Fruit fly (Drosophila melanogaster) whole organism, prepupa: ENCODE data around the gene CG3609.

Source experiments
- Blimp-1 ChIP-seq: fragments of 200-800 bp; sonication (Bioruptor generic); optimal IDR thresholded peaks from 3 replicates; lab custom pipeline; 2017; ENCODE audit warnings: missing biosample characterization, missing genetic modification characterization, mild to moderate bottlenecking, moderate library complexity, missing genetic modification reagents
- CG31627 ChIP-seq: fragments of 200-800 bp; sonication (Bioruptor generic); optimal IDR thresholded peaks from 3 replicates; lab custom pipeline; 2016; ENCODE audit warnings: missing biosample characterization, missing genetic modification characterization
- CG32006 ChIP-seq: fragments of 200-800 bp; sonication (Bioruptor generic); optimal IDR thresholded peaks from 3 replicates; lab custom pipeline; 2017; ENCODE audit warnings: missing biosample characterization, mild to moderate bottlenecking, missing genetic modification characterization
- CG34406 ChIP-seq: fragments of 200-800 bp; sonication (Bioruptor generic); optimal IDR thresholded peaks from 3 replicates; lab custom pipeline; 2016; ENCODE audit warnings: missing biosample characterization, missing genetic modification characterization
- CG4318 ChIP-seq: fragments of 200-800 bp; sonication (Bioruptor generic); optimal IDR thresholded peaks from 3 replicates; lab custom pipeline; 2017; ENCODE audit warnings: missing biosample characterization, mild to moderate bottlenecking, missing genetic modification characterization
- CG6276 ChIP-seq: fragments of 200-800 bp; sonication (Bioruptor generic); optimal IDR thresholded peaks from 2 replicates; lab custom pipeline; 2017; ENCODE audit warnings: missing biosample characterization, mild to moderate bottlenecking, missing genetic modification characterization
- CG6792 ChIP-seq: fragments of 200-800 bp; sonication (Bioruptor generic); optimal IDR thresholded peaks from 3 replicates; lab custom pipeline; 2016; ENCODE audit warnings: missing biosample characterization, missing genetic modification characterization
- Ets96B ChIP-seq: fragments of 200-800 bp; optimal IDR thresholded peaks from 2 replicates; lab custom pipeline; 2019; ENCODE audit warnings: missing biosample characterization, mild to moderate bottlenecking, missing genetic modification characterization, moderate library complexity
- Gug ChIP-seq: fragments of 200-800 bp; sonication (Bioruptor generic); IDR thresholded peaks from 2 replicates; pipeline ENCODE4 v1.3.6; 2022; ENCODE audit warnings: missing biosample characterization, missing genetic modification characterization
- Sox102F ChIP-seq: fragments of 200-800 bp; sonication (Bioruptor generic); optimal IDR thresholded peaks from 2 replicates; lab custom pipeline; 2016; ENCODE audit warnings: missing biosample characterization, mild to moderate bottlenecking, missing genetic modification characterization
- Sox14 ChIP-seq: fragments of 200-800 bp; sonication (Bioruptor generic); optimal IDR thresholded peaks from 3 replicates; lab custom pipeline; 2016; ENCODE audit warnings: missing biosample characterization, missing genetic modification characterization
- dsx ChIP-seq: fragments of 200-800 bp; optimal IDR thresholded peaks from 3 replicates; lab custom pipeline; 2019; ENCODE audit warnings: missing biosample characterization, mild to moderate bottlenecking, missing genetic modification characterization, moderate library complexity; ENCODE audit not compliant: poor library complexity, severe bottlenecking
- lz ChIP-seq: fragments of 200-800 bp; sonication (Bioruptor generic); optimal IDR thresholded peaks from 3 replicates; lab custom pipeline; 2016; ENCODE audit warnings: missing biosample characterization, missing genetic modification characterization

dm6 chr2L:2391321-2391720 lies 16.9 kb upstream of the CG3609 start, which contains the start of gene CG46448:
- TF ChIP-seq Sox102F (GFP tag; lab: Kevin White, UChicago) (no peak), CG31627 (GFP tag; lab: Kevin White, UChicago) (no peak), CG4318 (GFP tag; lab: Kevin White, UChicago) (no peak), Sox14 (GFP tag; lab: Kevin White, UChicago) (no peak), dsx (GFP tag; lab: Kevin White, UChicago) (no peak), Blimp-1 (GFP tag; lab: Kevin White, UChicago) (no peak), CG6276 (GFP tag; lab: Kevin White, UChicago) (no peak), lz (no peak), Ets96B (tag; lab: Kevin White, UChicago) (no peak), Gug (no peak), CG32006 (GFP tag; lab: Kevin White, UChicago) (no peak), CG6792 (no peak), CG34406 (no peak)
